Worm (Caenorhabditis elegans): ENCODE measurements around the gene C09G4.4.
A peak's percentile ranks its signal among the peaks of the same experiment; 100 is the strongest.

Gene C09G4.4

DNA sequence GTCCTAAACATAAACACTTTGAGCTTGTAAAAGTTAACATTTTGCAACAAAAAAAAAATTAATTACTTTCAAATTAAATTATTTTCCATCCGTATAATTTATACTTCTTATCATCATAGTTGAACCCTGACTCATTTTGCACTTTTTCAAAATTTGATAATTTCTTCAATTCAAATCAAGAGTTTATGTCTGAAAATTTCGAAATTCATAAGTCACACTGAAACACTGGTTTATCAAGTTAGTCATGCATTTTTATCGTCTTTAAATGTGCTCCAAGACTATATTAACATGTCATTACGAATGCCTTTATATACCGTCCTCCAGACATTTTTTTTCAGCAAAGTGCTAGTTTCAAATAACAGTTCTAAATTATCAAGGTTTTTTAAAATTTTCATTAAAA, 26.9 kb downstream of the C09G4.4 start:
- no peak for TF ChIP-seq ztf-6 (GFP tag; IDR thresholded peaks at IDR 0.05)
- TF ChIP-seq Y67H2A.10 (GFP tag; conservative IDR thresholded peaks at IDR 0.05) = no peak
- TF ChIP-seq lin-26 (GFP tag; IDR thresholded peaks at IDR 0.05) = no peak
- no peak for TF ChIP-seq mxl-1 (tag; optimal IDR thresholded peaks at IDR 0.05)
- no peak; the same call in 1 of the 2 replicates for TF ChIP-seq cebp-1 (GFP tag; IDR thresholded peaks at IDR 0.05)
- peak; percentile 26 for TF ChIP-seq cebp-1 (tag; optimal IDR thresholded peaks at IDR 0.05)
- peak; percentile 44 for TF ChIP-seq nhr-80 (tag; optimal IDR thresholded peaks at IDR 0.05)

DNA sequence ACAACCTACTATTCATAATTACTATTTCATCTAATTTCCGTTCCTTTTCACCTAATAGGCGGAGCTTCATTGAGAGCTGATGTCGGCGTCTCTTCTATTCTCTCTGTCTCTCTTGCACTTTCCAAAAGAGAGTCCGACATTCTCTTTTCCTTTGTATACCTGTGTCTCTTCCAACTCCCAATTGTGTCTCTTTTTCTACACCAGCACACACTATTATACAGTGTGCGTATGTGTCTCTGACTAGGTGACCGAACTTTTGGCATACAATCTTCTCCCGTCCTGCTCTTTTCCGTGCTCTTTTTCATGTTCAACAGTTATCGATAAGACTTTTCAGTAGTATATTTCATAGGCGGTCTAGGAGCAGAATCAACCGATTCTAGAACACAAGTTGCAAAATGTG, 27.5 kb downstream of the C09G4.4 start:
- no peak for TF ChIP-seq nfya-1 (tag; optimal IDR thresholded peaks at IDR 0.05; ENCODE audit: borderline replicate concordance, insufficient read depth)
- TF ChIP-seq nhr-80 (tag; optimal IDR thresholded peaks at IDR 0.05) = peak; percentile 76
- TF ChIP-seq lin-54 (GFP tag; optimal IDR thresholded peaks at IDR 0.05) = peak; percentile 2
- no peak for TF ChIP-seq madf-3 (GFP tag; IDR thresholded peaks at IDR 0.05)

DNA sequence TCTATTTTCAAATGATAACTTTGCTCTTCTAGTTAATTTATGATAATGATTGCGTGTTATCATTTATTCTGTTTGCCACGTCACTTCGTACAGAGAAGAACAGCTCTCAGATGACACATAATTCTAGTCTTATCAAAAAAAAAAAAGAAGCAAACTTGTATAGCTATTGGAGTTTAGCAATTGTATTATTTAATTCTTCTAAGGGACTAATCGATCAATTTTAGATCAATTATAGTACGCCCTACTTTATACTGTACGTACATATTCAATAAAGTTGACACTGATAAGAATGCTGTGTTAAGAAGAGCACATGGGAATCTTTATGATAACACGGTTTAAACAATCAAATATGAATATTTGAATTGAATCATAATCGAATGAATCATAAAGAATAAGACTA, 29.5 kb downstream of the C09G4.4 start:
- TF ChIP-seq dpff-1 (tag; optimal IDR thresholded peaks at IDR 0.05) (no peak), ztf-3 (GFP tag; optimal IDR thresholded peaks at IDR 0.05) (no peak), him-1 (tag; optimal IDR thresholded peaks at IDR 0.05) (no peak), repo-1 (tag; optimal IDR thresholded peaks at IDR 0.05) (no peak), ztf-6 (GFP tag; IDR thresholded peaks at IDR 0.05) (no peak), ztf-22 (GFP tag; optimal IDR thresholded peaks at IDR 0.05) (no peak), F57A8.1 (GFP tag; optimal IDR thresholded peaks at IDR 0.05) (no peak), pbrm-1 (GFP tag; IDR thresholded peaks at IDR 0.05) (no peak), nhr-80 (tag; optimal IDR thresholded peaks at IDR 0.05) (peak; percentile 81), unc-62 (GFP tag; optimal IDR thresholded peaks at IDR 0.05) (no peak), tbx-9 (tag; optimal IDR thresholded peaks at IDR 0.05; ENCODE audit: borderline replicate concordance) (no peak), atf-7 (tag; optimal IDR thresholded peaks at IDR 0.05) (peak; percentile 39), rpc-1 (optimal IDR thresholded peaks at IDR 0.05) (no peak), rpc-1 (tag; optimal IDR thresholded peaks at IDR 0.05) (no peak), unc-130 (GFP tag; optimal IDR thresholded peaks at IDR 0.05) (no peak), C17E4.6 (GFP tag; IDR thresholded peaks at IDR 0.05) (no peak), ceh-40 (GFP tag; IDR thresholded peaks at IDR 0.05) (no peak)

DNA sequence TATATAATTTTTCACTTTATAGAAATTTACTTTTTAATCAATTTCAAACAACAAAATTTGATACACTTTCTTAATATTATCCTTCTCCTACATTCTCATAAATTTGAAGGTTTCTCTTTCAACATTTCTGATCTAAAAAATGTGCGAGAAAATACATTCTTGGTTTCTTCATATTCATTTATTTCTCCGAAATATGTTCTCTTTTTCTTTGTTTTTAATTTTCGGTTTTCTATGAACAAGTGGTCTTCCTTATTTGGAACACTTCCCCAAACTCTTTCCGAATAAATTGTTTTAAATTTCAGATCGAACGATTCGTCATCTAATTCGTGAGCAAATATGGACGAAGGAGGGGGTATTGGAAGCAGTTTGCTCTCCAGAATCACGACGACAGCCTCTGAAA, 46.4 kb downstream of the C09G4.4 start, which contains the start of gene npr-22:
Gene npr-22, plus strand, starts transcription at position 301 of the 400 bp plus-strand sequence.
- TF ChIP-seq sptf-2 (GFP tag; optimal IDR thresholded peaks at IDR 0.05) (no peak), snpc-3.4 (tag; optimal IDR thresholded peaks at IDR 0.05) (no peak), nfya-2 (GFP tag; IDR thresholded peaks at IDR 0.05) (no peak), ztf-3 (GFP tag; optimal IDR thresholded peaks at IDR 0.05) (no peak), B0035.1 (tag; optimal IDR thresholded peaks at IDR 0.05) (no peak), repo-1 (tag; optimal IDR thresholded peaks at IDR 0.05) (no peak), tlf-1 (GFP tag; optimal IDR thresholded peaks at IDR 0.05) (no peak), Y95B8A.8 (GFP tag; IDR thresholded peaks at IDR 0.05) (no peak), nhr-90 (tag; optimal IDR thresholded peaks at IDR 0.05) (no peak), atf-7 (tag; optimal IDR thresholded peaks at IDR 0.05) (no peak), snpc-1.1 (tag; optimal IDR thresholded peaks at IDR 0.05; ENCODE audit: insufficient read depth) (no peak), hmg-1.2 (GFP tag; IDR thresholded peaks at IDR 0.05) (no peak), ztf-22 (GFP tag; optimal IDR thresholded peaks at IDR 0.05) (no peak), B0019.2 (GFP tag; conservative IDR thresholded peaks at IDR 0.05) (no peak)
